Fruit fly (Drosophila melanogaster) whole organism, embryonic: ENCODE data around the gene CG42820.
A peak's percentile ranks its signal among the peaks of the same experiment; 100 is the strongest.

Experiments
- BtbVII ChIP-seq: fragments of 200-800 bp; sonication (Bioruptor generic); optimal IDR thresholded peaks from 3 replicates; lab custom pipeline; 2017; ENCODE audit warnings: missing biosample characterization, mild to moderate bottlenecking, missing genetic modification characterization
- CG10147 ChIP-seq: fragments of 200-800 bp; sonication (Bioruptor generic); optimal IDR thresholded peaks from 2 replicates; lab custom pipeline; 2019; ENCODE audit warnings: missing biosample characterization, mild to moderate bottlenecking, missing genetic modification characterization, moderate library complexity
- CG10267 ChIP-seq: fragments of 200-800 bp; sonication (Bioruptor generic); optimal IDR thresholded peaks from 2 replicates; lab custom pipeline; 2018; ENCODE audit warnings: missing biosample characterization, mild to moderate bottlenecking, missing genetic modification characterization, moderate library complexity
- CG10274 ChIP-seq: fragments of 200-800 bp; sonication (Bioruptor generic); optimal IDR thresholded peaks from 3 replicates; lab custom pipeline; 2017; ENCODE audit warnings: missing biosample characterization, mild to moderate bottlenecking, missing genetic modification characterization
- CG11085 ChIP-seq: fragments of 200-800 bp; sonication (Bioruptor generic); IDR thresholded peaks from 2 replicates; pipeline ENCODE4 v1.3.6; 2022; ENCODE audit warnings: missing biosample characterization, missing genetic modification characterization
- CG11504 ChIP-seq: fragments of 200-800 bp; sonication (Bioruptor generic); optimal IDR thresholded peaks from 3 replicates; lab custom pipeline; 2019; ENCODE audit warnings: missing biosample characterization, mild to moderate bottlenecking, missing genetic modification characterization, moderate library complexity
- CG1233 ChIP-seq: fragments of 200-800 bp; sonication (Bioruptor generic); optimal IDR thresholded peaks from 4 replicates; lab custom pipeline; 2018; ENCODE audit warnings: missing biosample characterization, mild to moderate bottlenecking, missing genetic modification characterization
- CG12744 ChIP-seq: fragments of 200-800 bp; sonication (Bioruptor generic); optimal IDR thresholded peaks from 2 replicates; lab custom pipeline; 2016; ENCODE audit warnings: missing biosample characterization, missing genetic modification characterization
- CG15269 ChIP-seq: fragments of 200-800 bp; sonication (Bioruptor generic); optimal IDR thresholded peaks from 2 replicates; lab custom pipeline; 2018; ENCODE audit warnings: missing biosample characterization, mild to moderate bottlenecking, missing genetic modification characterization, moderate library complexity
- CG17385 ChIP-seq: fragments of 200-800 bp; sonication (Bioruptor generic); optimal IDR thresholded peaks from 3 replicates; lab custom pipeline; 2018; ENCODE audit warnings: missing biosample characterization, mild to moderate bottlenecking, missing genetic modification characterization
- CG2199 ChIP-seq: fragments of 200-800 bp; sonication (Bioruptor generic); IDR thresholded peaks from 3 replicates; pipeline ENCODE4 v1.3.6; 2022; ENCODE audit warnings: missing biosample characterization, missing genetic modification characterization
- CG2712 ChIP-seq: fragments of 200-800 bp; optimal IDR thresholded peaks from 3 replicates; lab custom pipeline; 2019; ENCODE audit warnings: missing biosample characterization, mild to moderate bottlenecking, missing genetic modification characterization, moderate library complexity
- CG31365 ChIP-seq: fragments of 200-800 bp; sonication (Bioruptor generic); optimal IDR thresholded peaks from 2 replicates; lab custom pipeline; 2018; ENCODE audit warnings: missing biosample characterization, mild to moderate bottlenecking, missing genetic modification characterization
- CG42726 ChIP-seq: fragments of 200-800 bp; sonication (Bioruptor generic); IDR thresholded peaks from 2 replicates; pipeline ENCODE4 v1.3.6; 2022; ENCODE audit warnings: missing biosample characterization, missing genetic modification characterization; ENCODE audit not compliant: partially characterized antibody
- CG4282 ChIP-seq: fragments of 200-800 bp; sonication (Bioruptor generic); optimal IDR thresholded peaks from 2 replicates; lab custom pipeline; 2016; ENCODE audit warnings: missing biosample characterization, missing genetic modification characterization
- CG4328 ChIP-seq: fragments of 200-800 bp; sonication (Bioruptor generic); optimal IDR thresholded peaks from 3 replicates; lab custom pipeline; 2017; ENCODE audit warnings: missing biosample characterization, missing genetic modification reagents, missing genetic modification characterization
- CG5245 ChIP-seq: fragments of 200-800 bp; sonication (Bioruptor generic); optimal IDR thresholded peaks from 3 replicates; lab custom pipeline; 2016; ENCODE audit warnings: missing biosample characterization, missing genetic modification characterization
- CG7357 ChIP-seq: fragments of 200-800 bp; sonication (Bioruptor generic); IDR thresholded peaks from 3 replicates; pipeline ENCODE4 v1.3.6; 2022; ENCODE audit warnings: missing biosample characterization, missing genetic modification characterization
- CG7839 ChIP-seq: fragments of 200-800 bp; sonication (Bioruptor generic); optimal IDR thresholded peaks from 3 replicates; lab custom pipeline; 2018; ENCODE audit warnings: missing biosample characterization, mild to moderate bottlenecking, missing genetic modification characterization, moderate library complexity
- CG9797 ChIP-seq: fragments of 200-800 bp; sonication (Bioruptor generic); optimal IDR thresholded peaks from 3 replicates; lab custom pipeline; 2018; ENCODE audit warnings: missing biosample characterization, mild to moderate bottlenecking, missing genetic modification characterization
- Chrac-16 ChIP-seq: fragments of 200-800 bp; sonication (Bioruptor generic); optimal IDR thresholded peaks from 3 replicates; lab custom pipeline; 2016; ENCODE audit warnings: missing biosample characterization, missing genetic modification characterization
- D19A ChIP-seq: fragments of 200-800 bp; optimal IDR thresholded peaks from 3 replicates; lab custom pipeline; 2019; ENCODE audit warnings: missing biosample characterization, mild to moderate bottlenecking, missing genetic modification characterization, moderate library complexity
- Dad ChIP-seq: fragments of 200-800 bp; sonication (Bioruptor generic); optimal IDR thresholded peaks from 3 replicates; lab custom pipeline; 2016; ENCODE audit warnings: missing biosample characterization, missing genetic modification characterization
- Dbx ChIP-seq: fragments of 200-800 bp; sonication (Bioruptor generic); IDR thresholded peaks from 3 replicates; pipeline ENCODE4 v1.3.6; 2022; ENCODE audit warnings: missing biosample characterization, missing genetic modification characterization
- Eip74EF ChIP-seq, 2 experiments: fragments of 200-800 bp in 1 of 2; fragments of >200 bp in 1 of 2; sonication (Bioruptor generic) in 1 of 2; optimal IDR thresholded peaks; 2 replicates each; lab custom pipeline; 2017 to 2019; ENCODE audit warnings: missing biosample characterization in 2 of 2, missing genetic modification characterization in 2 of 2, mild to moderate bottlenecking in 1 of 2, moderate library complexity in 1 of 2
- HHEX ChIP-seq: fragments of 200-800 bp; sonication (Bioruptor generic); optimal IDR thresholded peaks from 3 replicates; lab custom pipeline; 2017; ENCODE audit warnings: missing biosample characterization, mild to moderate bottlenecking, missing genetic modification characterization, missing genetic modification reagents
- Hr39 ChIP-seq: fragments of >200 bp; optimal IDR thresholded peaks from 2 replicates; lab custom pipeline; 2017
- Hr51 ChIP-seq, 2 experiments: fragments of 200-800 bp; sonication (Bioruptor generic); optimal IDR thresholded peaks; 2 replicates in 1 of 2; 3 replicates in 1 of 2; lab custom pipeline; 2016 to 2018; ENCODE audit warnings: missing biosample characterization in 2 of 2, missing genetic modification characterization in 2 of 2, mild to moderate bottlenecking in 1 of 2, moderate library complexity in 1 of 2
- MTF-1 ChIP-seq: fragments of 200-800 bp; sonication (Bioruptor generic); optimal IDR thresholded peaks from 2 replicates; lab custom pipeline; 2018; ENCODE audit warnings: missing biosample characterization, mild to moderate bottlenecking, missing genetic modification characterization, borderline replicate concordance
- NK7.1 ChIP-seq: fragments of 200-800 bp; sonication (Bioruptor generic); optimal IDR thresholded peaks from 3 replicates; lab custom pipeline; 2016; ENCODE audit warnings: missing biosample characterization, missing genetic modification characterization
- Nf-YA ChIP-seq: fragments of 200-800 bp; sonication (Bioruptor generic); IDR thresholded peaks from 2 replicates; pipeline ENCODE4 v1.3.6; 2022; ENCODE audit warnings: missing biosample characterization, missing genetic modification characterization
- Nf-YC ChIP-seq: fragments of 200-800 bp; optimal IDR thresholded peaks from 3 replicates; lab custom pipeline; 2019; ENCODE audit warnings: missing biosample characterization, mild to moderate bottlenecking, missing genetic modification characterization, moderate library complexity
- Six4 ChIP-seq: fragments of 200-800 bp; sonication (Bioruptor generic); optimal IDR thresholded peaks from 2 replicates; lab custom pipeline; 2016; ENCODE audit warnings: missing biosample characterization, missing genetic modification characterization
- Vsx1 ChIP-seq: fragments of 200-800 bp; sonication (Bioruptor generic); optimal IDR thresholded peaks from 2 replicates; lab custom pipeline; 2017; ENCODE audit warnings: missing biosample characterization, mild to moderate bottlenecking, missing genetic modification characterization, missing genetic modification reagents
- YL-1 ChIP-seq: fragments of 200-800 bp; sonication (Bioruptor generic); optimal IDR thresholded peaks from 3 replicates; lab custom pipeline; 2017; ENCODE audit warnings: missing biosample characterization, mild to moderate bottlenecking, missing genetic modification characterization
- ab ChIP-seq: fragments of 200-800 bp; sonication (Bioruptor generic); optimal IDR thresholded peaks from 2 replicates; lab custom pipeline; 2016; ENCODE audit warnings: missing biosample characterization, missing genetic modification characterization
- bab2 ChIP-seq: fragments of 200-800 bp; sonication (Bioruptor generic); optimal IDR thresholded peaks from 2 replicates; lab custom pipeline; 2016; ENCODE audit warnings: missing biosample characterization, missing genetic modification characterization
- da ChIP-seq: fragments of 200-800 bp; sonication (Bioruptor generic); optimal IDR thresholded peaks from 2 replicates; lab custom pipeline; 2016; ENCODE audit warnings: missing biosample characterization, missing genetic modification characterization
- gem ChIP-seq: fragments of 200-800 bp; sonication (Bioruptor generic); optimal IDR thresholded peaks from 2 replicates; lab custom pipeline; 2019; ENCODE audit warnings: missing biosample characterization, mild to moderate bottlenecking, missing genetic modification characterization, moderate library complexity
- jumu ChIP-seq: fragments of 200-800 bp; sonication (Bioruptor generic); optimal IDR thresholded peaks from 3 replicates; lab custom pipeline; 2016; ENCODE audit warnings: missing biosample characterization, missing genetic modification characterization
- ken ChIP-seq: fragments of 200-800 bp; sonication (Bioruptor generic); IDR thresholded peaks from 3 replicates; pipeline ENCODE4 v1.3.6; 2022; ENCODE audit warnings: missing biosample characterization, missing genetic modification characterization
- lab ChIP-seq: fragments of 200-800 bp; sonication (Bioruptor generic); optimal IDR thresholded peaks from 3 replicates; lab custom pipeline; 2017; ENCODE audit warnings: missing biosample characterization, missing genetic modification characterization, mild to moderate bottlenecking, moderate library complexity, missing genetic modification reagents
- mam ChIP-seq: fragments of 200-800 bp; sonication (Bioruptor generic); optimal IDR thresholded peaks from 3 replicates; lab custom pipeline; 2016; ENCODE audit warnings: missing biosample characterization, missing genetic modification characterization
- mirr ChIP-seq: fragments of 200-800 bp; sonication (Bioruptor generic); optimal IDR thresholded peaks from 3 replicates; lab custom pipeline; 2018; ENCODE audit warnings: missing biosample characterization, mild to moderate bottlenecking, missing genetic modification characterization
- run ChIP-seq: fragments of 200-800 bp; sonication (Bioruptor generic); optimal IDR thresholded peaks from 3 replicates; lab custom pipeline; 2018; ENCODE audit warnings: missing biosample characterization, mild to moderate bottlenecking, missing genetic modification characterization
- stwl ChIP-seq: fragments of 200-800 bp; sonication (Bioruptor generic); optimal IDR thresholded peaks from 3 replicates; lab custom pipeline; 2018; ENCODE audit warnings: missing biosample characterization, mild to moderate bottlenecking, missing genetic modification characterization, moderate library complexity
- wdn ChIP-seq: fragments of 200-800 bp; sonication (Bioruptor generic); IDR thresholded peaks from 2 replicates; pipeline ENCODE4 v1.3.6; 2022; ENCODE audit warnings: missing biosample characterization, missing genetic modification characterization
- z ChIP-seq: fragments of 200-800 bp; sonication (Bioruptor generic); IDR thresholded peaks from 3 replicates; pipeline ENCODE4 v1.3.6; 2022; ENCODE audit warnings: missing biosample characterization, missing genetic modification characterization
- zfh1 ChIP-seq: fragments of 200-800 bp; sonication (Bioruptor generic); IDR thresholded peaks from 3 replicates; pipeline ENCODE4 v1.3.6; 2022; ENCODE audit warnings: missing biosample characterization, missing genetic modification characterization

CG42820 gene

dm6 chr2L:8362273-8362954, 29.8 kb downstream of the CG42820 start, which contains the start of gene CG7627 (continued):
- TF ChIP-seq CG12744 (GFP tag; lab: Kevin White, UChicago), result peak; percentile 6
- TF ChIP-seq bab2 (GFP tag; lab: Kevin White, UChicago), result peak; percentile 74
- no peak for TF ChIP-seq z (GFP tag; lab: Robert Waterston, UW)
- TF ChIP-seq CG4282, result no peak
- peak; percentile 84 for TF ChIP-seq mam (GFP tag; lab: Kevin White, UChicago)
- peak; percentile 59 for TF ChIP-seq Six4 (GFP tag; lab: Kevin White, UChicago)
- TF ChIP-seq CG17385, result peak; percentile 68
- TF ChIP-seq Vsx1 (GFP tag; lab: Kevin White, UChicago), result peak; percentile 19
- TF ChIP-seq MTF-1 (GFP tag; lab: Kevin White, UChicago), result peak; percentile 29
- peak; percentile 71 for TF ChIP-seq CG11504 (tag; lab: Kevin White, UChicago)
- peak; percentile 65 for TF ChIP-seq CG10267 (tag; lab: Kevin White, UChicago)
- TF ChIP-seq Hr39, result no peak
- no peak for TF ChIP-seq mirr (GFP tag; lab: Kevin White, UChicago)
- TF ChIP-seq CG42726 (GFP tag; lab: Robert Waterston, UW), result 0 out of 2 replicates have a peak, but pooled peaks have one; percentile 42
- peak; percentile 76 for TF ChIP-seq CG15269 (tag; lab: Kevin White, UChicago)
- TF ChIP-seq Dad (GFP tag; lab: Kevin White, UChicago), result peak; percentile 61
- TF ChIP-seq Chrac-16 (GFP tag; lab: Kevin White, UChicago), result peak; percentile 62
- TF ChIP-seq CG9797 (GFP tag; lab: Kevin White, UChicago), result no peak
- peak; percentile 73; the same call in 2 of the 3 replicates for TF ChIP-seq CG7357
- TF ChIP-seq jumu (GFP tag; lab: Kevin White, UChicago), result peak; percentile 76
- peak in 1 of 2 experiments; percentile 41 for TF ChIP-seq Eip74EF (GFP tag; optimal IDR thresholded peaks at IDR 0.05; lab: Kevin White, UChicago)
- TF ChIP-seq CG1233 (GFP tag; lab: Kevin White, UChicago), result peak; percentile 54
- peak; percentile 59 for TF ChIP-seq CG31365 (tag; lab: Kevin White, UChicago)
- no peak for TF ChIP-seq stwl
- peak; percentile 80 for TF ChIP-seq HHEX (GFP tag; lab: Kevin White, UChicago)
- peak; percentile 58 for TF ChIP-seq wdn (GFP tag; lab: Robert Waterston, UW)
- TF ChIP-seq CG7839, result peak; percentile 80
- TF ChIP-seq YL-1 (GFP tag; lab: Kevin White, UChicago), result no peak
- TF ChIP-seq CG5245, result peak; percentile 61
- peak; percentile 19 for TF ChIP-seq da
- peak; percentile 21 for TF ChIP-seq CG10147 (GFP tag; lab: Kevin White, UChicago)
- peak; percentile 57 for TF ChIP-seq CG4328 (GFP tag; lab: Kevin White, UChicago)
- TF ChIP-seq zfh1 (GFP tag; lab: Robert Waterston, UW), result peak; percentile 82
- peak; percentile 79 for TF ChIP-seq CG2712 (tag; lab: Kevin White, UChicago)
- TF ChIP-seq run (tag; lab: Kevin White, UChicago), result peak; percentile 35
- 0 out of 3 replicates have a peak, but pooled peaks have one; percentile 53 for TF ChIP-seq ken
- peak; percentile 33 for TF ChIP-seq D19A (tag; lab: Kevin White, UChicago)
- TF ChIP-seq NK7.1 (GFP tag; lab: Kevin White, UChicago), result peak; percentile 63
- TF ChIP-seq gem (tag; lab: Kevin White, UChicago), result peak; percentile 83
- TF ChIP-seq Nf-YC (tag; lab: Kevin White, UChicago), result peak; percentile 55
- peak; percentile 53; the same call in 1 of the 2 replicates for TF ChIP-seq Nf-YA (GFP tag; lab: Robert Waterston, UW)
- TF ChIP-seq BtbVII (GFP tag; lab: Kevin White, UChicago), result peak; percentile 82
- peak; percentile 72 for TF ChIP-seq ab
- peak; percentile 88 for TF ChIP-seq lab (GFP tag; lab: Kevin White, UChicago)
- no peak for TF ChIP-seq CG2199 (GFP tag; lab: Robert Waterston, UW)
- TF ChIP-seq CG10274 (GFP tag; lab: Kevin White, UChicago), result no peak
- TF ChIP-seq CG11085 (GFP tag; lab: Robert Waterston, UW), result peak; percentile 72; the same call in 1 of the 2 replicates
- TF ChIP-seq Dbx (GFP tag; lab: Robert Waterston, UW), result peak; percentile 85
- TF ChIP-seq Hr51 (GFP tag; optimal IDR thresholded peaks at IDR 0.05; lab: Kevin White, UChicago), result peak; percentile 21 to 77
